Worm (Caenorhabditis elegans): ENCODE results near the gene R03H10.6.

Gene R03H10.6

ce11 chrII:4183979-4184378, 10.7 kb upstream of the R03H10.6 start:
- TF ChIP-seq T07F8.4 (tag; optimal IDR thresholded peaks at IDR 0.05) = no peak
- no peak for TF ChIP-seq fkh-3 (tag; optimal IDR thresholded peaks at IDR 0.05)
- TF ChIP-seq F52B5.7 (tag; optimal IDR thresholded peaks at IDR 0.05) = no peak
- TF ChIP-seq mxl-1 (tag; optimal IDR thresholded peaks at IDR 0.05) = no peak
- TF ChIP-seq nhr-179 (tag; optimal IDR thresholded peaks at IDR 0.05) = no peak
- TF ChIP-seq madf-6 (GFP tag; IDR thresholded peaks at IDR 0.05) = no peak
- TF ChIP-seq athp-1 (tag; optimal IDR thresholded peaks at IDR 0.05) = no peak
- TF ChIP-seq Y95B8A.8 (GFP tag; IDR thresholded peaks at IDR 0.05) = no peak
- no peak for TF ChIP-seq xnd-1 (tag; optimal IDR thresholded peaks at IDR 0.05)
- TF ChIP-seq F49E8.2 (tag; optimal IDR thresholded peaks at IDR 0.05; ENCODE audit: insufficient read depth) = no peak
- TF ChIP-seq Y53G8AR.9 (GFP tag; conservative IDR thresholded peaks at IDR 0.05) = no peak
- no peak for TF ChIP-seq lin-35 (GFP tag; optimal IDR thresholded peaks at IDR 0.05)
- TF ChIP-seq lin-26 (GFP tag; IDR thresholded peaks at IDR 0.05) = no peak
- TF ChIP-seq tlf-1 (GFP tag; optimal IDR thresholded peaks at IDR 0.05) = no peak
- TF ChIP-seq akir-1 (GFP tag; optimal IDR thresholded peaks at IDR 0.05) = no peak
- TF ChIP-seq snpc-4 (GFP tag; optimal IDR thresholded peaks at IDR 0.05) = no peak
- no peak for TF ChIP-seq snpc-4 (tag; optimal IDR thresholded peaks at IDR 0.05)
- no peak for TF ChIP-seq sptf-2 (GFP tag; optimal IDR thresholded peaks at IDR 0.05)
- no peak for TF ChIP-seq let-607 (tag; optimal IDR thresholded peaks at IDR 0.05)
- TF ChIP-seq ceh-100 (GFP tag; IDR thresholded peaks at IDR 0.05) = no peak

ce11 chrII:4182364-4182763, 9.1 kb upstream of the R03H10.6 start, which contains the start of gene R03H10.11:
R03H10.11 (plus strand) TSS chrII:4182664.
- no peak for TF ChIP-seq unc-62 (GFP tag; optimal IDR thresholded peaks at IDR 0.05)
- TF ChIP-seq F55B11.4 (tag; optimal IDR thresholded peaks at IDR 0.05; ENCODE audit: borderline replicate concordance, insufficient read depth) = no peak
- no peak for TF ChIP-seq lsy-27 (tag; optimal IDR thresholded peaks at IDR 0.05; ENCODE audit: borderline replicate concordance, insufficient read depth)
- no peak for TF ChIP-seq ceh-79 (tag; optimal IDR thresholded peaks at IDR 0.05)
- TF ChIP-seq mxl-1 (tag; optimal IDR thresholded peaks at IDR 0.05) = no peak
- TF ChIP-seq K11D2.4 (GFP tag; IDR thresholded peaks at IDR 0.05) = no peak
- no peak for TF ChIP-seq F57C9.4 (tag; optimal IDR thresholded peaks at IDR 0.05)
- no peak for TF ChIP-seq nhr-80 (tag; optimal IDR thresholded peaks at IDR 0.05)
- no peak for TF ChIP-seq dpff-1 (tag; optimal IDR thresholded peaks at IDR 0.05)
- TF ChIP-seq D2030.7 (GFP tag; IDR thresholded peaks at IDR 0.05) = no peak
- no peak for TF ChIP-seq tbp1 (GFP tag; optimal IDR thresholded peaks at IDR 0.05)
- TF ChIP-seq F23B12.7 (tag; optimal IDR thresholded peaks at IDR 0.05; ENCODE audit: insufficient read depth) = no peak
- TF ChIP-seq madf-10 (tag; optimal IDR thresholded peaks at IDR 0.05) = no peak
- TF ChIP-seq nfya-1 (tag; optimal IDR thresholded peaks at IDR 0.05; ENCODE audit: borderline replicate concordance, insufficient read depth) = no peak

DNA sequence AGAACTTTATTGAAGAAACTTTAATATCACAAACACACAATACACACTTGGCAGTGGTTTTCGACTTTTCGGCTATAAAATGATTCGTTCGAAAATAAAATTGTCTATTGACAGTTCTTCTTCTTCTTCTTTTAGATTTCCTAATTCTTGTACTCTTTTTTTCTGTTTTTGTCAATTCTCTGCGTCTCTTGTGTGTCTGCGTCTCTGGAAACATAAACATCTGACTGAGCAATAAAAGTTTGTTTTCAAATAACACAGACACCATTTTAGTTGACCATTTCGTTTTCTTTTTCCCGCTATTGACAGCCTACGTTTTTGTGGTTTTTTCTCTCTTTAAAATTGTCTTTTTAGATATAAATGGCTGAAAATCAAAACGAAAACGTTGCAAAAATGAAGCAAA, 6.6 kb upstream of the R03H10.6 start, which contains the start of gene R03H10.1:
Gene R03H10.1, plus strand, starts transcription at position 352 of the 400 bp plus-strand sequence.
- peak; percentile 21 for TF ChIP-seq nhr-80 (tag; optimal IDR thresholded peaks at IDR 0.05)
- TF ChIP-seq hlh-26 (GFP tag; conservative IDR thresholded peaks at IDR 0.05) = no peak
- TF ChIP-seq cebp-1 (GFP tag; IDR thresholded peaks at IDR 0.05) = no peak
- peak; percentile 20 for TF ChIP-seq cebp-1 (tag; optimal IDR thresholded peaks at IDR 0.05)
